Fruit fly (Drosophila melanogaster) whole organism, embryonic: Measurements from ENCODE around the gene Ptp69D.
A peak's percentile ranks its signal among the peaks of the same experiment; 100 is the strongest.

Experiments used
- Awh ChIP-seq: fragments of 200-800 bp; sonication (Bioruptor generic); IDR thresholded peaks from 2 replicates; pipeline ENCODE4, ENCODE4 v1.3.6; 2022; ENCODE audit warnings: missing biosample characterization, missing genetic modification characterization
- B-H1 ChIP-seq: fragments of 200-800 bp; sonication (Bioruptor generic); IDR thresholded peaks from 3 replicates; pipeline ENCODE4 v1.3.6; 2022; ENCODE audit warnings: missing biosample characterization, missing genetic modification characterization
- BEAF-32 ChIP-seq: fragments of 200-800 bp; sonication (Bioruptor generic); optimal IDR thresholded peaks from 3 replicates; lab custom pipeline; 2017; ENCODE audit warnings: missing biosample characterization, missing genetic modification characterization, mild to moderate bottlenecking, moderate library complexity, missing genetic modification reagents
- C15 ChIP-seq: fragments of 200-800 bp; sonication (Bioruptor generic); IDR thresholded peaks from 3 replicates; pipeline ENCODE4 v1.3.6; 2022; ENCODE audit warnings: missing biosample characterization, missing genetic modification characterization
- CG14860 ChIP-seq: fragments of 200-800 bp; sonication (Bioruptor generic); IDR thresholded peaks from 3 replicates; pipeline ENCODE4 v1.3.6; 2022; ENCODE audit warnings: missing biosample characterization, missing genetic modification characterization; ENCODE audit not compliant: partially characterized antibody
- CG16813 ChIP-seq: fragments of 200-800 bp; sonication (Bioruptor generic); IDR thresholded peaks from 3 replicates; pipeline ENCODE4 v1.3.6; 2022; ENCODE audit warnings: missing biosample characterization, missing genetic modification characterization; ENCODE audit not compliant: partially characterized antibody
- CG2116 ChIP-seq: fragments of 200-800 bp; sonication (Bioruptor generic); optimal IDR thresholded peaks from 3 replicates; lab custom pipeline; 2018; ENCODE audit warnings: missing biosample characterization, mild to moderate bottlenecking, missing genetic modification characterization
- CG2129 ChIP-seq: fragments of 200-800 bp; sonication (Bioruptor generic); IDR thresholded peaks from 2 replicates; pipeline ENCODE4 v1.3.6; 2022; ENCODE audit warnings: missing biosample characterization, missing genetic modification characterization; ENCODE audit not compliant: partially characterized antibody
- CG34224 ChIP-seq: fragments of 200-800 bp; sonication (Bioruptor generic); IDR thresholded peaks from 3 replicates; pipeline ENCODE4 v1.3.6; 2022; ENCODE audit warnings: missing biosample characterization, missing genetic modification characterization; ENCODE audit not compliant: partially characterized antibody
- CG34376 ChIP-seq: fragments of 200-800 bp; sonication (Bioruptor generic); optimal IDR thresholded peaks from 2 replicates; lab custom pipeline; 2018; ENCODE audit warnings: missing biosample characterization, mild to moderate bottlenecking, missing genetic modification characterization
- CG3838 ChIP-seq: fragments of 200-800 bp; sonication (Bioruptor generic); optimal IDR thresholded peaks from 3 replicates; lab custom pipeline; 2016; ENCODE audit warnings: missing biosample characterization, missing genetic modification characterization
- CG42726 ChIP-seq: fragments of 200-800 bp; sonication (Bioruptor generic); IDR thresholded peaks from 2 replicates; pipeline ENCODE4 v1.3.6; 2022; ENCODE audit warnings: missing biosample characterization, missing genetic modification characterization; ENCODE audit not compliant: partially characterized antibody
- CG5953 ChIP-seq: fragments of 200-800 bp; sonication (Bioruptor generic); IDR thresholded peaks from 2 replicates; pipeline ENCODE4 v1.3.6; 2022; ENCODE audit warnings: missing biosample characterization, missing genetic modification characterization
- CG6791 ChIP-seq: fragments of 200-800 bp; sonication (Bioruptor generic); IDR thresholded peaks from 3 replicates; pipeline ENCODE4 v1.3.6; 2022; ENCODE audit warnings: missing biosample characterization, missing genetic modification characterization; ENCODE audit not compliant: partially characterized antibody
- CG7987 ChIP-seq: fragments of 200-800 bp; sonication (Bioruptor generic); optimal IDR thresholded peaks from 2 replicates; lab custom pipeline; 2018; ENCODE audit warnings: missing biosample characterization, mild to moderate bottlenecking, missing genetic modification characterization, moderate library complexity
- CG8089 ChIP-seq: fragments of 200-800 bp; sonication (Bioruptor generic); optimal IDR thresholded peaks from 3 replicates; lab custom pipeline; 2016; ENCODE audit warnings: missing biosample characterization, missing genetic modification characterization
- CG8281 ChIP-seq: fragments of 200-800 bp; sonication (Bioruptor generic); optimal IDR thresholded peaks from 2 replicates; lab custom pipeline; 2018; ENCODE audit warnings: missing biosample characterization, mild to moderate bottlenecking, missing genetic modification characterization, moderate library complexity
- CrebB ChIP-seq: fragments of 200-800 bp; sonication (Bioruptor generic); optimal IDR thresholded peaks from 3 replicates; lab custom pipeline; 2018; ENCODE audit warnings: missing biosample characterization, mild to moderate bottlenecking, missing genetic modification characterization
- Dp ChIP-seq: fragments of 200-800 bp; sonication (Bioruptor generic); optimal IDR thresholded peaks from 2 replicates; lab custom pipeline; 2018; ENCODE audit warnings: missing biosample characterization, mild to moderate bottlenecking, missing genetic modification characterization, moderate library complexity
- Dref ChIP-seq: fragments of 200-800 bp; sonication (Bioruptor generic); IDR thresholded peaks from 2 replicates; pipeline ENCODE4 v1.3.6; 2022; ENCODE audit warnings: missing biosample characterization, missing genetic modification characterization
- Drgx ChIP-seq: fragments of 200-800 bp; sonication (Bioruptor generic); IDR thresholded peaks from 2 replicates; pipeline ENCODE4 v1.3.6; 2022; ENCODE audit warnings: missing biosample characterization, missing genetic modification characterization
- HLH4C ChIP-seq: fragments of 200-800 bp; sonication (Bioruptor generic); IDR thresholded peaks from 3 replicates; pipeline ENCODE4 v1.3.6; 2022; ENCODE audit warnings: missing biosample characterization, missing genetic modification characterization; ENCODE audit not compliant: partially characterized antibody
- Oaz ChIP-seq: fragments of 200-800 bp; sonication (Bioruptor generic); IDR thresholded peaks from 2 replicates; pipeline ENCODE4 v1.3.6; 2022; ENCODE audit warnings: missing biosample characterization, missing genetic modification characterization
- Sin3A ChIP-seq: fragments of >200 bp; optimal IDR thresholded peaks from 2 replicates; lab custom pipeline; 2018
- Sox100B ChIP-seq: fragments of 200-800 bp; sonication (Bioruptor generic); optimal IDR thresholded peaks from 3 replicates; lab custom pipeline; 2018; ENCODE audit warnings: missing biosample characterization, mild to moderate bottlenecking, missing genetic modification characterization
- ab ChIP-seq: fragments of 200-800 bp; sonication (Bioruptor generic); optimal IDR thresholded peaks from 2 replicates; lab custom pipeline; 2016; ENCODE audit warnings: missing biosample characterization, missing genetic modification characterization
- ara ChIP-seq: fragments of 200-800 bp; sonication (Bioruptor generic); IDR thresholded peaks from 2 replicates; pipeline ENCODE4 v1.3.6; 2022; ENCODE audit warnings: missing biosample characterization, missing genetic modification characterization
- ato ChIP-seq: fragments of 200-800 bp; sonication (Bioruptor generic); IDR thresholded peaks from 2 replicates; pipeline ENCODE4 v1.3.6; 2022; ENCODE audit warnings: missing biosample characterization, missing genetic modification characterization; ENCODE audit not compliant: partially characterized antibody
- bbx ChIP-seq: fragments of 200-800 bp; sonication (Bioruptor generic); IDR thresholded peaks from 2 replicates; pipeline ENCODE4 v1.3.6; 2022; ENCODE audit warnings: missing biosample characterization, missing genetic modification characterization; ENCODE audit not compliant: partially characterized antibody
- cg ChIP-seq: fragments of 200-800 bp; sonication (Bioruptor generic); optimal IDR thresholded peaks from 3 replicates; lab custom pipeline; 2019; ENCODE audit warnings: missing biosample characterization, mild to moderate bottlenecking, missing genetic modification characterization, moderate library complexity
- dpn ChIP-seq, 2 experiments: fragments of 200-800 bp; sonication (Bioruptor generic); optimal IDR thresholded peaks; 3 replicates each; lab custom pipeline; 2016; ENCODE audit warnings: missing biosample characterization in 2 of 2, missing genetic modification characterization in 2 of 2
- grn ChIP-seq: fragments of 200-800 bp; sonication (Bioruptor generic); optimal IDR thresholded peaks from 3 replicates; lab custom pipeline; 2017; ENCODE audit warnings: missing biosample characterization, missing genetic modification characterization
- ham ChIP-seq: fragments of 200-800 bp; sonication (Bioruptor generic); IDR thresholded peaks from 2 replicates; pipeline ENCODE4 v1.3.6; 2022; ENCODE audit warnings: missing biosample characterization, missing genetic modification characterization
- hb ChIP-seq: fragments of 200-800 bp; sonication (Bioruptor generic); IDR thresholded peaks from 3 replicates; pipeline ENCODE4 v1.3.6; 2022; ENCODE audit warnings: missing biosample characterization, missing genetic modification characterization; ENCODE audit not compliant: partially characterized antibody
- hbn ChIP-seq: fragments of 200-800 bp; sonication (Bioruptor generic); IDR thresholded peaks from 2 replicates; pipeline ENCODE4 v1.3.6; 2022; ENCODE audit warnings: missing biosample characterization, missing genetic modification characterization; ENCODE audit not compliant: partially characterized antibody
- inv ChIP-seq: fragments of 200-800 bp; sonication (Bioruptor generic); IDR thresholded peaks from 2 replicates; pipeline ENCODE4 v1.3.6; 2022; ENCODE audit warnings: missing biosample characterization, missing genetic modification characterization; ENCODE audit not compliant: partially characterized antibody
- mirr ChIP-seq: fragments of 200-800 bp; sonication (Bioruptor generic); optimal IDR thresholded peaks from 3 replicates; lab custom pipeline; 2018; ENCODE audit warnings: missing biosample characterization, mild to moderate bottlenecking, missing genetic modification characterization
- mld ChIP-seq: fragments of 200-800 bp; sonication (Bioruptor generic); IDR thresholded peaks from 3 replicates; pipeline ENCODE4 v1.3.6; 2022; ENCODE audit warnings: missing biosample characterization, missing genetic modification characterization; ENCODE audit not compliant: partially characterized antibody
- nerfin-2 ChIP-seq: fragments of 200-800 bp; sonication (Bioruptor generic); IDR thresholded peaks from 2 replicates; pipeline ENCODE4 v1.3.6; 2022; ENCODE audit warnings: missing biosample characterization, missing genetic modification characterization; ENCODE audit not compliant: partially characterized antibody
- sna ChIP-seq: fragments of 200-800 bp; sonication (Bioruptor generic); IDR thresholded peaks from 2 replicates; pipeline ENCODE4 v1.3.6; 2022; ENCODE audit warnings: missing biosample characterization, missing genetic modification characterization; ENCODE audit not compliant: partially characterized antibody
- stwl ChIP-seq: fragments of 200-800 bp; sonication (Bioruptor generic); optimal IDR thresholded peaks from 3 replicates; lab custom pipeline; 2018; ENCODE audit warnings: missing biosample characterization, mild to moderate bottlenecking, missing genetic modification characterization, moderate library complexity
- tio ChIP-seq: fragments of 200-800 bp; sonication (Bioruptor generic); optimal IDR thresholded peaks from 2 replicates; lab custom pipeline; 2017; ENCODE audit warnings: missing biosample characterization, missing genetic modification characterization, inconsistent platforms
- tna ChIP-seq: fragments of 200-800 bp; sonication (Bioruptor generic); IDR thresholded peaks from 2 replicates; pipeline ENCODE4 v1.3.6; 2022; ENCODE audit warnings: missing biosample characterization, missing genetic modification characterization; ENCODE audit not compliant: partially characterized antibody
- unc-4 ChIP-seq: fragments of 200-800 bp; sonication (Bioruptor generic); IDR thresholded peaks from 2 replicates; pipeline ENCODE4 v1.3.6; 2022; ENCODE audit warnings: missing biosample characterization, missing genetic modification characterization; ENCODE audit not compliant: partially characterized antibody
- vnd ChIP-seq: fragments of 200-800 bp; sonication (Bioruptor generic); IDR thresholded peaks from 3 replicates; pipeline ENCODE4 v1.3.6; 2022; ENCODE audit warnings: missing biosample characterization, missing genetic modification characterization; ENCODE audit not compliant: partially characterized antibody
- zen ChIP-seq: fragments of 200-800 bp; sonication (Bioruptor generic); optimal IDR thresholded peaks from 3 replicates; lab custom pipeline; 2018; ENCODE audit warnings: missing biosample characterization, mild to moderate bottlenecking, missing genetic modification characterization, moderate library complexity

The Ptp69D gene

dm6 chr3L:12772740-12773686, 38.3 kb downstream of the Ptp69D start, which contains the start of gene Hip1 (continued):
- TF ChIP-seq CG16813 (peak; percentile 80), HLH4C (peak; percentile 79), cg (GFP tag; lab: Kevin White, UChicago) (peak; percentile 57), zen (tag; lab: Kevin White, UChicago) (no peak), Drgx (GFP tag; lab: Robert Waterston, UW) (no peak), CG6791 (GFP tag; lab: Robert Waterston, UW) (peak; percentile 89), Oaz (GFP tag; lab: Robert Waterston, UW) (no peak), Awh (GFP tag; lab: Robert Waterston, UW) (peak; percentile 53; the same call in 1 of the 2 replicates), CG8089 (GFP tag; lab: Kevin White, UChicago) (no peak), CrebB (no peak), CG2116 (GFP tag; lab: Kevin White, UChicago) (peak; percentile 66), Sin3A (lab: Kevin White, UChicago) (peak; percentile 13), CG42726 (GFP tag; lab: Robert Waterston, UW) (peak; percentile 84), tio (GFP tag; lab: Kevin White, UChicago) (no peak), inv (GFP tag; lab: Robert Waterston, UW) (peak; percentile 79), B-H1 (GFP tag; lab: Robert Waterston, UW) (no peak), tna (GFP tag; lab: Robert Waterston, UW) (peak; percentile 84), mirr (peak; percentile 96), Dref (GFP tag; lab: Robert Waterston, UW) (peak; percentile 92), CG8281 (tag; lab: Kevin White, UChicago) (peak; percentile 73), nerfin-2 (GFP tag; lab: Robert Waterston, UW) (peak; percentile 80), mld (GFP tag; lab: Robert Waterston, UW) (peak; percentile 81), CG3838 (GFP tag; lab: Kevin White, UChicago) (peak; percentile 93), CG5953 (GFP tag; lab: Robert Waterston, UW) (no peak), unc-4 (GFP tag; lab: Robert Waterston, UW) (peak; percentile 91), ab (GFP tag; lab: Kevin White, UChicago) (no peak), Sox100B (no peak), grn (GFP tag; lab: Kevin White, UChicago) (peak; percentile 21), CG2129 (GFP tag; lab: Robert Waterston, UW) (peak; percentile 61), hbn (peak; percentile 81), CG7987 (GFP tag; lab: Kevin White, UChicago) (no peak), BEAF-32 (GFP tag; lab: Kevin White, UChicago) (peak; percentile 86), dpn (GFP tag; optimal IDR thresholded peaks at IDR 0.05; lab: Kevin White, UChicago) (no peak), CG34224 (peak; percentile 92), vnd (peak; percentile 82), stwl (peak; percentile 65), sna (peak; percentile 85), C15 (GFP tag; lab: Robert Waterston, UW) (no peak), ato (GFP tag; lab: Robert Waterston, UW) (peak; percentile 78), CG34376 (GFP tag; lab: Kevin White, UChicago) (peak; percentile 48), bbx (GFP tag; lab: Robert Waterston, UW) (peak; percentile 90), ara (GFP tag; lab: Robert Waterston, UW) (no peak), hb (GFP tag; lab: Robert Waterston, UW) (peak; percentile 66; the same call in 1 of the 3 replicates), CG14860 (GFP tag; lab: Robert Waterston, UW) (peak; percentile 78), ham (no peak), Dp (GFP tag; lab: Kevin White, UChicago) (peak; percentile 88)
